4 worm cellular contexts compared by ENCODE assay signal in genomic region chrV:4964020-4964635, ce11.
TF ChIP-seq lines count a peak whose summit lies in the region.

No protein-coding gene starts in this region.

TF ChIP-seq in whole organism, L2 larva, 48 proteins besides CTCF, POLR2A, EP300 and RAD21:
- TF ChIP-seq unc-55 (GFP tag; optimal IDR thresholded peaks at IDR 0.05; lab: Kevin White, UChicago) = peak; percentile 22
- no peak for TF ChIP-seq nhr-25 (tag; optimal IDR thresholded peaks at IDR 0.05; lab: Kevin White, UChicago)
- TF ChIP-seq Y55F3AM.14 (GFP tag; optimal IDR thresholded peaks at IDR 0.05; lab: Kevin White, UChicago) = peak; percentile 9
TF ChIP-seq in whole organism, L2 larva: peak in this region for 2.

TF ChIP-seq in whole organism, L4 larva, 104 proteins besides CTCF, POLR2A, EP300 and RAD21:
- no peak for TF ChIP-seq nhr-28 (tag; optimal IDR thresholded peaks at IDR 0.05; lab: Kevin White, UChicago)
- TF ChIP-seq rbr-2 (tag; optimal IDR thresholded peaks at IDR 0.05; lab: Kevin White, UChicago) = peak; percentile 0
- TF ChIP-seq mes-2 (tag; optimal IDR thresholded peaks at IDR 0.05; lab: Kevin White, UChicago; ENCODE audit: poor library complexity, severe bottlenecking) = no peak
- TF ChIP-seq egl-43 (GFP tag; IDR thresholded peaks at IDR 0.05; lab: Robert Waterston, UW) = peak; percentile 31; the same call in 1 of the 2 replicates
- no peak for TF ChIP-seq lin-38 (GFP tag; IDR thresholded peaks at IDR 0.05; lab: Robert Waterston, UW)
- peak; percentile 49; the same call in 1 of the 2 replicates for TF ChIP-seq dmd-8 (GFP tag; IDR thresholded peaks at IDR 0.05; lab: Robert Waterston, UW)
- no peak for TF ChIP-seq unc-39 (tag; optimal IDR thresholded peaks at IDR 0.05; lab: Kevin White, UChicago)
- TF ChIP-seq nhr-76 (tag; optimal IDR thresholded peaks at IDR 0.05; lab: Kevin White, UChicago) = no peak
- peak; percentile 63 for TF ChIP-seq set-16 (GFP tag; IDR thresholded peaks at IDR 0.05; lab: Robert Waterston, UW)
- TF ChIP-seq mdt-29 (GFP tag; IDR thresholded peaks at IDR 0.05; lab: Robert Waterston, UW) = no peak
- TF ChIP-seq hmg-1.1 (GFP tag; IDR thresholded peaks at IDR 0.05; lab: Robert Waterston, UW) = no peak
- no peak for TF ChIP-seq lin-29 (GFP tag; IDR thresholded peaks at IDR 0.05; lab: Robert Waterston, UW)
- TF ChIP-seq ceh-32 (tag; optimal IDR thresholded peaks at IDR 0.05; lab: Kevin White, UChicago; ENCODE audit: poor library complexity) = no peak
- TF ChIP-seq zag-1 (tag; optimal IDR thresholded peaks at IDR 0.05; lab: Kevin White, UChicago) = no peak
- TF ChIP-seq mep-1 (tag; optimal IDR thresholded peaks at IDR 0.05; lab: Kevin White, UChicago) = no peak
- TF ChIP-seq egl-27 (tag; optimal IDR thresholded peaks at IDR 0.05; lab: Kevin White, UChicago) = no peak

TF ChIP-seq in whole organism, late embryonic, 69 proteins besides CTCF, POLR2A, EP300 and RAD21 (continues in another document):
- peak; percentile 71 for TF ChIP-seq ceh-34 (tag; optimal IDR thresholded peaks at IDR 0.05; lab: Kevin White, UChicago)
- TF ChIP-seq ceh-18 (tag; optimal IDR thresholded peaks at IDR 0.05; lab: Kevin White, UChicago) = peak; percentile 39
- peak; percentile 34 for TF ChIP-seq rnt-1 (tag; optimal IDR thresholded peaks at IDR 0.05; lab: Kevin White, UChicago)
- TF ChIP-seq pqm-1 (tag; optimal IDR thresholded peaks at IDR 0.05; lab: Kevin White, UChicago) = no peak
- no peak for TF ChIP-seq tbx-7 (tag; optimal IDR thresholded peaks at IDR 0.05; lab: Kevin White, UChicago)
- no peak for TF ChIP-seq sox-4 (tag; optimal IDR thresholded peaks at IDR 0.05; lab: Kevin White, UChicago)
- no peak for TF ChIP-seq dve-1 (tag; optimal IDR thresholded peaks at IDR 0.05; lab: Kevin White, UChicago)
- no peak for TF ChIP-seq pros-1 (tag; optimal IDR thresholded peaks at IDR 0.05; lab: Kevin White, UChicago)
- TF ChIP-seq hlh-8 (tag; optimal IDR thresholded peaks at IDR 0.05; lab: Kevin White, UChicago) = no peak
- TF ChIP-seq odd-2 (tag; optimal IDR thresholded peaks at IDR 0.05; lab: Kevin White, UChicago) = no peak
- peak; percentile 65 for TF ChIP-seq nfya-1 (tag; optimal IDR thresholded peaks at IDR 0.05; lab: Kevin White, UChicago)
- TF ChIP-seq unc-3 (GFP tag; conservative IDR thresholded peaks at IDR 0.05; lab: Robert Waterston, UW) = no peak
- TF ChIP-seq unc-3 (tag; optimal IDR thresholded peaks at IDR 0.05; lab: Kevin White, UChicago) = peak; percentile 20
- TF ChIP-seq hlh-30 (tag; optimal IDR thresholded peaks at IDR 0.05; lab: Kevin White, UChicago; ENCODE audit: insufficient read depth) = peak; percentile 7
- peak; percentile 64 for TF ChIP-seq ref-2 (tag; optimal IDR thresholded peaks at IDR 0.05; lab: Kevin White, UChicago)
- TF ChIP-seq ceh-19 (GFP tag; optimal IDR thresholded peaks at IDR 0.05; lab: Kevin White, UChicago) = peak; percentile 60
- TF ChIP-seq unc-42 (tag; optimal IDR thresholded peaks at IDR 0.05; lab: Kevin White, UChicago) = peak; percentile 70
- no peak for TF ChIP-seq ceh-9 (tag; optimal IDR thresholded peaks at IDR 0.05; lab: Kevin White, UChicago)
- TF ChIP-seq pat-9 (tag; optimal IDR thresholded peaks at IDR 0.05; lab: Kevin White, UChicago) = peak; percentile 21
- peak; percentile 45 for TF ChIP-seq tbx-2 (tag; optimal IDR thresholded peaks at IDR 0.05; lab: Kevin White, UChicago)
- TF ChIP-seq npax-4 (tag; optimal IDR thresholded peaks at IDR 0.05; lab: Kevin White, UChicago) = no peak
- no peak for TF ChIP-seq eyg-1 (tag; optimal IDR thresholded peaks at IDR 0.05; lab: Kevin White, UChicago)
- peak; percentile 39 for TF ChIP-seq hlh-6 (tag; optimal IDR thresholded peaks at IDR 0.05; lab: Kevin White, UChicago)
- peak; percentile 16 for TF ChIP-seq fkh-6 (tag; optimal IDR thresholded peaks at IDR 0.05; lab: Kevin White, UChicago)
- no peak for TF ChIP-seq K02D7.2 (tag; optimal IDR thresholded peaks at IDR 0.05; lab: Kevin White, UChicago)
- no peak for TF ChIP-seq ceh-45 (GFP tag; IDR thresholded peaks at IDR 0.05; lab: Robert Waterston, UW)
- no peak for TF ChIP-seq ceh-14 (tag; optimal IDR thresholded peaks at IDR 0.05; lab: Kevin White, UChicago)
- peak; percentile 51 for TF ChIP-seq ceh-48 (tag; optimal IDR thresholded peaks at IDR 0.05; lab: Kevin White, UChicago)
- TF ChIP-seq pax-1 (tag; optimal IDR thresholded peaks at IDR 0.05; lab: Kevin White, UChicago) = no peak
- no peak for TF ChIP-seq C38D4.7 (GFP tag; optimal IDR thresholded peaks at IDR 0.05; lab: Kevin White, UChicago)
- no peak for TF ChIP-seq sdc-2 (tag; optimal IDR thresholded peaks at IDR 0.05; lab: Kevin White, UChicago)
- TF ChIP-seq ceh-31 (tag; optimal IDR thresholded peaks at IDR 0.05; lab: Kevin White, UChicago) = peak; percentile 57
- no peak for TF ChIP-seq ztf-16 (tag; optimal IDR thresholded peaks at IDR 0.05; lab: Kevin White, UChicago)
- no peak for TF ChIP-seq ceh-6 (GFP tag; optimal IDR thresholded peaks at IDR 0.05; lab: Kevin White, UChicago)
- TF ChIP-seq ceh-2 (tag; optimal IDR thresholded peaks at IDR 0.05; lab: Kevin White, UChicago) = peak; percentile 51
- TF ChIP-seq pha-2 (tag; optimal IDR thresholded peaks at IDR 0.05; lab: Kevin White, UChicago) = peak; percentile 13
- TF ChIP-seq unc-55 (GFP tag; optimal IDR thresholded peaks at IDR 0.05; lab: Kevin White, UChicago) = peak; percentile 81
- no peak for TF ChIP-seq dmd-4 (tag; optimal IDR thresholded peaks at IDR 0.05; lab: Kevin White, UChicago; ENCODE audit: borderline replicate concordance)
- TF ChIP-seq nhr-11 (tag; optimal IDR thresholded peaks at IDR 0.05; lab: Kevin White, UChicago) = no peak

TF ChIP-seq in whole organism, mixed stage, embryonic, 35 proteins besides CTCF, POLR2A, EP300 and RAD21:
- TF ChIP-seq drap-1 (GFP tag; optimal IDR thresholded peaks at IDR 0.05; lab: Kevin White, UChicago) (no peak), sptf-1 (tag; optimal IDR thresholded peaks at IDR 0.05; lab: Kevin White, UChicago) (peak; percentile 76), unc-39 (tag; optimal IDR thresholded peaks at IDR 0.05; lab: Kevin White, UChicago) (no peak), lin-32 (GFP tag; optimal IDR thresholded peaks at IDR 0.05; lab: Kevin White, UChicago) (peak; percentile 78), unc-120 (tag; optimal IDR thresholded peaks at IDR 0.05; lab: Kevin White, UChicago; ENCODE audit: poor library complexity, severe bottlenecking) (peak; percentile 70), flh-1 (GFP tag; optimal IDR thresholded peaks at IDR 0.05; lab: Kevin White, UChicago) (no peak), ceh-43 (GFP tag; optimal IDR thresholded peaks at IDR 0.05; lab: Kevin White, UChicago) (peak; percentile 2), ceh-39 (tag; optimal IDR thresholded peaks at IDR 0.05; lab: Kevin White, UChicago) (no peak), ztf-11 (tag; optimal IDR thresholded peaks at IDR 0.05; lab: Kevin White, UChicago) (peak; percentile 73), lsy-2 (tag; optimal IDR thresholded peaks at IDR 0.05; lab: Kevin White, UChicago) (no peak), mls-2 (tag; optimal IDR thresholded peaks at IDR 0.05; lab: Kevin White, UChicago) (peak; percentile 74), nhr-76 (tag; optimal IDR thresholded peaks at IDR 0.05; lab: Kevin White, UChicago) (no peak), lin-13 (tag; optimal IDR thresholded peaks at IDR 0.05; lab: Kevin White, UChicago) (no peak), M03D4.4 (tag; optimal IDR thresholded peaks at IDR 0.05; lab: Kevin White, UChicago) (peak; percentile 64), ces-1 (GFP tag; optimal IDR thresholded peaks at IDR 0.05; lab: Kevin White, UChicago) (no peak), ham-2 (GFP tag; optimal IDR thresholded peaks at IDR 0.05; lab: Kevin White, UChicago) (peak; percentile 53), bed-3 (GFP tag; optimal IDR thresholded peaks at IDR 0.05; lab: Kevin White, UChicago) (no peak), mab-5 (tag; optimal IDR thresholded peaks at IDR 0.05; lab: Kevin White, UChicago) (no peak), nhr-237 (tag; optimal IDR thresholded peaks at IDR 0.05; lab: Kevin White, UChicago) (no peak), ceh-83 (GFP tag; optimal IDR thresholded peaks at IDR 0.05; lab: Kevin White, UChicago) (no peak), cnd-1 (tag; optimal IDR thresholded peaks at IDR 0.05; lab: Kevin White, UChicago) (peak; percentile 78), hlh-1 (tag; optimal IDR thresholded peaks at IDR 0.05; lab: Kevin White, UChicago) (peak; percentile 69), unc-62 (GFP tag; optimal IDR thresholded peaks at IDR 0.05; lab: Kevin White, UChicago) (peak; percentile 63), nhr-2 (tag; optimal IDR thresholded peaks at IDR 0.05; lab: Kevin White, UChicago) (peak; percentile 72), nhr-28 (tag; optimal IDR thresholded peaks at IDR 0.05; lab: Kevin White, UChicago) (no peak), elt-1 (tag; optimal IDR thresholded peaks at IDR 0.05; lab: Kevin White, UChicago; ENCODE audit: borderline replicate concordance, insufficient read depth) (no peak), blmp-1 (tag; optimal IDR thresholded peaks at IDR 0.05; lab: Kevin White, UChicago) (no peak), nhr-12 (tag; optimal IDR thresholded peaks at IDR 0.05; lab: Kevin White, UChicago) (no peak)
